Worm (Caenorhabditis elegans): ENCODE data around the gene frpr-14.

- TF ChIP-seq egl-18 (GFP tag; IDR thresholded peaks at IDR 0.05): no peak
- no peak for TF ChIP-seq F23B12.7 (tag; optimal IDR thresholded peaks at IDR 0.05; ENCODE audit: insufficient read depth)
- no peak for TF ChIP-seq Y56A3A.18 (GFP tag; IDR thresholded peaks at IDR 0.05)
- TF ChIP-seq ztf-6 (GFP tag; IDR thresholded peaks at IDR 0.05): no peak
- no peak for TF ChIP-seq D2030.7 (GFP tag; IDR thresholded peaks at IDR 0.05)
- TF ChIP-seq unc-62 (GFP tag; optimal IDR thresholded peaks at IDR 0.05): no peak
- TF ChIP-seq ekl-4 (GFP tag; IDR thresholded peaks at IDR 0.05): no peak
- no peak for TF ChIP-seq ama-1 (optimal IDR thresholded peaks at IDR 0.05)
- TF ChIP-seq ama-1 (GFP tag; optimal IDR thresholded peaks at IDR 0.05): no peak
- no peak for TF ChIP-seq F57C9.4 (tag; optimal IDR thresholded peaks at IDR 0.05)
- no peak for TF ChIP-seq somi-1 (GFP tag; optimal IDR thresholded peaks at IDR 0.05)
- TF ChIP-seq ztf-28 (GFP tag; IDR thresholded peaks at IDR 0.05): no peak
- no peak for TF ChIP-seq him-1 (tag; optimal IDR thresholded peaks at IDR 0.05)
These were observed 32.7 kb downstream of the frpr-14 start, which contains the start of gene T02H6.6 for ce11 chrII:683467-683866.
